Worm (Caenorhabditis elegans) whole organism, young adult: ENCODE measurements around the gene F45H10.2.

Source experiments
- F39B2.1 ChIP-seq: fragments of 200-800 bp; sonication (Bioruptor generic); IDR thresholded peaks from 2 replicates; pipeline ENCODE4 v1.3.6; 2022; ENCODE audit warnings: missing genetic modification reagents, missing genetic modification characterization, missing compliant biosample characterization
- F49E8.2 ChIP-seq: sonication (generic microtip); optimal IDR thresholded peaks from 3 replicates; lab custom pipeline; 2017; ENCODE audit warnings: missing genetic modification characterization, mild to moderate bottlenecking, missing compliant biosample characterization, antibody characterized with exemption, moderate library complexity; ENCODE audit not compliant: insufficient read depth
- F52B5.7 ChIP-seq: sonication (generic microtip); optimal IDR thresholded peaks from 2 replicates; lab custom pipeline; 2016; ENCODE audit warnings: mild to moderate bottlenecking, missing genetic modification characterization, missing compliant biosample characterization
- T26A5.8 ChIP-seq: sonication (generic microtip); optimal IDR thresholded peaks from 2 replicates; lab custom pipeline; 2016; ENCODE audit warnings: missing genetic modification characterization, missing compliant biosample characterization
- Y53F4B.3 ChIP-seq: fragments of 200-800 bp; sonication (Bioruptor generic); IDR thresholded peaks from 2 replicates; pipeline ENCODE4 v1.3.6; 2022; ENCODE audit warnings: missing genetic modification reagents, missing genetic modification characterization, missing compliant biosample characterization
- Y56A3A.18 ChIP-seq: fragments of 200-800 bp; sonication (Bioruptor generic); IDR thresholded peaks from 2 replicates; pipeline ENCODE4 v1.3.6; 2022; ENCODE audit warnings: missing genetic modification reagents, missing genetic modification characterization, missing compliant biosample characterization
- ama-1 ChIP-seq, 3 experiments: fragments of 150-350 bp in 1 of 3; sonication (generic microtip) in 2 of 3; optimal IDR thresholded peaks; 2 replicates each; lab custom pipeline; 2014 to 2018; ENCODE audit warnings: missing biosample characterization in 2 of 3, missing genetic modification characterization in 2 of 3, missing genetic modification reagents in 2 of 3
- athp-1 ChIP-seq: sonication (generic microtip); optimal IDR thresholded peaks from 2 replicates; lab custom pipeline; 2017; ENCODE audit warnings: mild to moderate bottlenecking, missing genetic modification characterization, missing compliant biosample characterization
- attf-3 ChIP-seq: fragments of 200-800 bp; sonication (Bioruptor generic); conservative IDR thresholded peaks from 2 replicates; pipeline ENCODE4 v1.3.6; 2022; ENCODE audit warnings: missing genetic modification reagents, missing genetic modification characterization, missing compliant biosample characterization
- attf-5 ChIP-seq: fragments of 200-800 bp; sonication (Bioruptor generic); optimal IDR thresholded peaks from 2 replicates; lab custom pipeline; 2018; ENCODE audit warnings: mild to moderate bottlenecking, missing genetic modification characterization, missing compliant biosample characterization
- attf-6 ChIP-seq: fragments of 200-800 bp; sonication (Bioruptor generic); IDR thresholded peaks from 2 replicates; pipeline ENCODE4 v1.3.6; 2022; ENCODE audit warnings: missing genetic modification reagents, missing genetic modification characterization, missing compliant biosample characterization
- cebp-1 ChIP-seq, 2 experiments: fragments of 200-800 bp in 1 of 2; sonication (Bioruptor generic) in 1 of 2; sonication (generic microtip) in 1 of 2; IDR thresholded peaks in 1 of 2; optimal IDR thresholded peaks in 1 of 2; 2 replicates each; pipeline versions ENCODE4 v1.3.6 to Lab custom; 2017 to 2022; ENCODE audit warnings: missing compliant biosample characterization in 2 of 2, missing genetic modification characterization in 2 of 2, mild to moderate bottlenecking in 1 of 2, missing genetic modification reagents in 1 of 2, moderate library complexity in 1 of 2
- ceh-27 ChIP-seq: fragments of 200-800 bp; sonication (Bioruptor generic); optimal IDR thresholded peaks from 2 replicates; lab custom pipeline; 2018; ENCODE audit warnings: mild to moderate bottlenecking, missing genetic modification characterization, moderate library complexity, missing compliant biosample characterization
- ceh-40 ChIP-seq: fragments of 200-800 bp; sonication (Bioruptor generic); IDR thresholded peaks from 2 replicates; pipeline ENCODE4 v1.3.6; 2022; ENCODE audit warnings: missing genetic modification characterization, missing compliant biosample characterization
- dpl-1 ChIP-seq: fragments of 150-350 bp; optimal IDR thresholded peaks from 2 replicates; lab custom pipeline; 2014; ENCODE audit warnings: missing biosample characterization, missing genetic modification reagents, missing genetic modification characterization
- egl-44 ChIP-seq: fragments of 200-800 bp; sonication (Bioruptor generic); IDR thresholded peaks from 2 replicates; pipeline ENCODE4 v1.3.6; 2022; ENCODE audit warnings: missing genetic modification reagents, missing genetic modification characterization, missing compliant biosample characterization
- ets-4 ChIP-seq: fragments of 200-800 bp; sonication (Bioruptor generic); optimal IDR thresholded peaks from 2 replicates; lab custom pipeline; 2018; ENCODE audit warnings: mild to moderate bottlenecking, missing genetic modification characterization, missing compliant biosample characterization
- him-1 ChIP-seq: sonication (generic microtip); optimal IDR thresholded peaks from 2 replicates; lab custom pipeline; 2016; ENCODE audit warnings: missing genotype, missing genetic modification reagents, missing genetic modification characterization, missing compliant biosample characterization
- hmg-1.2 ChIP-seq: fragments of 200-800 bp; sonication (Bioruptor generic); IDR thresholded peaks from 2 replicates; pipeline ENCODE4 v1.3.6; 2022; ENCODE audit warnings: missing genetic modification reagents, missing genetic modification characterization, missing compliant biosample characterization
- hrde-1 ChIP-seq: sonication (generic microtip); optimal IDR thresholded peaks from 2 replicates; lab custom pipeline; 2016; ENCODE audit warnings: missing genetic modification characterization, mild to moderate bottlenecking, missing compliant biosample characterization, moderate library complexity, missing genotype, missing genetic modification reagents, borderline replicate concordance
- hsf-1 ChIP-seq: fragments of 200-800 bp; sonication (Bioruptor generic); IDR thresholded peaks from 2 replicates; pipeline ENCODE4 v1.3.6; 2022; ENCODE audit warnings: missing genetic modification reagents, missing genetic modification characterization, missing compliant biosample characterization
- lin-40 ChIP-seq: sonication (generic microtip); optimal IDR thresholded peaks from 2 replicates; lab custom pipeline; 2016; ENCODE audit warnings: missing genetic modification characterization, mild to moderate bottlenecking, missing compliant biosample characterization, missing genotype, missing genetic modification reagents
- lin-54 ChIP-seq: fragments of 200-800 bp; sonication (Bioruptor generic); optimal IDR thresholded peaks from 2 replicates; lab custom pipeline; 2018; ENCODE audit warnings: mild to moderate bottlenecking, missing genetic modification characterization, missing compliant biosample characterization
- lir-1 ChIP-seq: fragments of 200-800 bp; sonication (Bioruptor generic); conservative IDR thresholded peaks from 2 replicates; pipeline ENCODE4 v1.3.6; 2022; ENCODE audit warnings: missing genetic modification reagents, missing genetic modification characterization, missing compliant biosample characterization
- madf-8 ChIP-seq: fragments of 200-800 bp; sonication (Bioruptor generic); conservative IDR thresholded peaks from 2 replicates; pipeline ENCODE4 v1.3.6; 2022; ENCODE audit warnings: missing genetic modification reagents, missing genetic modification characterization, missing compliant biosample characterization
- mes-4 ChIP-seq: sonication (generic microtip); optimal IDR thresholded peaks from 2 replicates; lab custom pipeline; 2016; ENCODE audit warnings: missing genotype, missing genetic modification characterization, missing compliant biosample characterization
- nfyb-1 ChIP-seq: fragments of 200-800 bp; sonication (Bioruptor generic); IDR thresholded peaks from 2 replicates; pipeline ENCODE4 v1.3.6; 2022; ENCODE audit warnings: missing genetic modification reagents, missing genetic modification characterization, missing compliant biosample characterization
- pbrm-1 ChIP-seq: fragments of 200-800 bp; sonication (Bioruptor generic); IDR thresholded peaks from 2 replicates; pipeline ENCODE4 v1.3.6; 2022; ENCODE audit warnings: missing genetic modification reagents, missing genetic modification characterization, missing compliant biosample characterization
- rcor-1 ChIP-seq: fragments of 200-800 bp; sonication (Bioruptor generic); IDR thresholded peaks from 2 replicates; pipeline ENCODE4 v1.3.6; 2022; ENCODE audit warnings: missing genetic modification reagents, missing genetic modification characterization, missing compliant biosample characterization
- snpc-1.1 ChIP-seq: sonication (generic microtip); optimal IDR thresholded peaks from 2 replicates; lab custom pipeline; 2017; ENCODE audit warnings: missing genetic modification characterization, mild to moderate bottlenecking, missing compliant biosample characterization, antibody characterized with exemption, moderate library complexity, missing genotype, missing genetic modification reagents; ENCODE audit not compliant: insufficient read depth
- snpc-1.3 ChIP-seq: sonication (generic microtip); optimal IDR thresholded peaks from 2 replicates; lab custom pipeline; 2017; ENCODE audit warnings: missing genetic modification characterization, mild to moderate bottlenecking, missing compliant biosample characterization, antibody characterized with exemption, moderate library complexity, missing genotype, missing genetic modification reagents; ENCODE audit not compliant: insufficient read depth
- snpc-3.4 ChIP-seq: sonication (generic microtip); optimal IDR thresholded peaks from 2 replicates; lab custom pipeline; 2017; ENCODE audit warnings: missing genetic modification characterization, mild to moderate bottlenecking, missing compliant biosample characterization, antibody characterized with exemption, moderate library complexity, missing genotype, missing genetic modification reagents
- sptf-2 ChIP-seq: fragments of 200-800 bp; sonication (Bioruptor generic); optimal IDR thresholded peaks from 2 replicates; lab custom pipeline; 2018; ENCODE audit warnings: mild to moderate bottlenecking, missing genetic modification characterization, missing compliant biosample characterization
- unc-130 ChIP-seq: sonication (generic microtip); optimal IDR thresholded peaks from 2 replicates; lab custom pipeline; 2016; ENCODE audit warnings: missing genetic modification reagents, missing genetic modification characterization, missing compliant biosample characterization
- xnd-1 ChIP-seq: sonication (generic microtip); optimal IDR thresholded peaks from 2 replicates; lab custom pipeline; 2016; ENCODE audit warnings: missing genotype, missing genetic modification reagents, missing genetic modification characterization, missing compliant biosample characterization
- zim-3 ChIP-seq: sonication (generic microtip); optimal IDR thresholded peaks from 2 replicates; lab custom pipeline; 2017; ENCODE audit warnings: mild to moderate bottlenecking, missing genetic modification characterization, moderate library complexity, missing compliant biosample characterization
- ztf-6 ChIP-seq: fragments of 200-800 bp; sonication (Bioruptor generic); IDR thresholded peaks from 2 replicates; pipeline ENCODE4 v1.3.6; 2022; ENCODE audit warnings: missing genetic modification reagents, missing genetic modification characterization, missing compliant biosample characterization

The F45H10.2 gene

ce11 chrII:13521179-13521616, 28.4 kb upstream of the F45H10.2 start (continued):
- TF ChIP-seq hmg-1.2 (GFP tag; lab: Robert Waterston, UW) (peak; percentile 95), lir-1 (GFP tag; lab: Robert Waterston, UW) (peak; percentile 51; the same call in 1 of the 2 replicates), lin-40 (no peak), xnd-1 (tag; lab: Kevin White, UChicago) (peak; percentile 73), ets-4 (GFP tag; lab: Kevin White, UChicago) (peak; percentile 28), F52B5.7 (tag; lab: Kevin White, UChicago) (no peak), athp-1 (tag; lab: Kevin White, UChicago) (peak; percentile 93), F49E8.2 (tag; lab: Kevin White, UChicago) (peak; percentile 93), ztf-6 (GFP tag; lab: Robert Waterston, UW) (no peak), mes-4 (peak; percentile 54), T26A5.8 (peak; percentile 43), Y56A3A.18 (no peak), hsf-1 (GFP tag; lab: Robert Waterston, UW) (peak; percentile 39; the same call in 1 of the 2 replicates), attf-5 (GFP tag; lab: Kevin White, UChicago) (peak; percentile 47), him-1 (tag; lab: Kevin White, UChicago) (peak; percentile 88), unc-130 (GFP tag; lab: Kevin White, UChicago) (peak; percentile 78), snpc-1.3 (tag; lab: Kevin White, UChicago) (peak; percentile 97), pbrm-1 (GFP tag; lab: Robert Waterston, UW) (peak; percentile 88; the same call in 1 of the 2 replicates), snpc-1.1 (tag; lab: Kevin White, UChicago) (peak; percentile 98), cebp-1 (GFP tag; IDR thresholded peaks at IDR 0.05; lab: Robert Waterston, UW) (no peak), cebp-1 (tag; optimal IDR thresholded peaks at IDR 0.05; lab: Kevin White, UChicago) (peak; percentile 58), ceh-27 (GFP tag; lab: Kevin White, UChicago) (peak; percentile 7), dpl-1 (GFP tag; lab: Kevin White, UChicago) (peak; percentile 45), nfyb-1 (GFP tag; lab: Robert Waterston, UW) (0 out of 2 replicates have a peak, but pooled peaks have one; percentile 24), ama-1 (optimal IDR thresholded peaks at IDR 0.05; lab: Kevin White, UChicago) (no peak), ama-1 (GFP tag; optimal IDR thresholded peaks at IDR 0.05; lab: Kevin White, UChicago) (peak; percentile 17 to 73), egl-44 (GFP tag; lab: Robert Waterston, UW) (peak; percentile 52; the same call in 1 of the 2 replicates), Y53F4B.3 (GFP tag; lab: Robert Waterston, UW) (peak; percentile 55; the same call in 1 of the 2 replicates), lin-54 (GFP tag; lab: Kevin White, UChicago) (peak; percentile 76), attf-3 (GFP tag; lab: Robert Waterston, UW) (peak; percentile 39; the same call in 1 of the 2 replicates), F39B2.1 (0 out of 2 replicates have a peak, but pooled peaks have one; percentile 6), sptf-2 (peak; percentile 85), ceh-40 (GFP tag; lab: Robert Waterston, UW) (0 out of 2 replicates have a peak, but pooled peaks have one; percentile 25), snpc-3.4 (tag; lab: Kevin White, UChicago) (peak; percentile 98), attf-6 (GFP tag; lab: Robert Waterston, UW) (peak; percentile 97), zim-3 (tag; lab: Kevin White, UChicago) (peak; percentile 49), madf-8 (GFP tag; lab: Robert Waterston, UW) (peak; percentile 48), rcor-1 (GFP tag; lab: Robert Waterston, UW) (peak; percentile 81), hrde-1 (peak; percentile 95)
